Worm (Caenorhabditis elegans): ENCODE results near the gene fbxb-102.

- TF ChIP-seq nfya-1 (tag; optimal IDR thresholded peaks at IDR 0.05; ENCODE audit: insufficient read depth), result no peak
- no peak for TF ChIP-seq skn-1 (tag; optimal IDR thresholded peaks at IDR 0.05)
- TF ChIP-seq ceh-16 (tag; optimal IDR thresholded peaks at IDR 0.05), result no peak
- no peak for TF ChIP-seq pqm-1 (tag; optimal IDR thresholded peaks at IDR 0.05)
Measured at ce11 chrII:12488810-12489209, 6.1 kb downstream of the fbxb-102 start.
